ENCODE assay signal across 5 fruit fly cellular contexts in genomic region chr2L:9564527-9564926, dm6.
A peak's percentile ranks its signal among the peaks of the same experiment; 100 is the strongest.
TF ChIP-seq lines count a peak whose summit lies in the region.

No protein-coding gene starts in this region.

- no peak for TF ChIP-seq CTCF in whole organism, embryonic (GFP tag; optimal IDR thresholded peaks at IDR 0.05; lab: Kevin White, UChicago)

TF ChIP-seq in whole organism, adult, 20 proteins besides CTCF, POLR2A, EP300 and RAD21:
- TF ChIP-seq CG12768 (GFP tag; optimal IDR thresholded peaks at IDR 0.05; lab: Kevin White, UChicago) (peak; percentile 25), CG33017 (tag; optimal IDR thresholded peaks at IDR 0.05; lab: Kevin White, UChicago) (peak; percentile 9), cnc (optimal IDR thresholded peaks at IDR 0.05; lab: Kevin White, UChicago) (no peak), Clk (GFP tag; optimal IDR thresholded peaks at IDR 0.05; lab: Kevin White, UChicago) (no peak), CG7045 (GFP tag; optimal IDR thresholded peaks at IDR 0.05; lab: Kevin White, UChicago) (peak; percentile 47), CG7101 (tag; optimal IDR thresholded peaks at IDR 0.05; lab: Kevin White, UChicago) (peak; percentile 2)

TF ChIP-seq in whole organism, embryonic, 481 proteins besides CTCF, POLR2A, EP300 and RAD21 (continues in another document):
- TF ChIP-seq CG10543 (GFP tag; optimal IDR thresholded peaks at IDR 0.05; lab: Kevin White, UChicago) (peak; percentile 16), sug (tag; optimal IDR thresholded peaks at IDR 0.05; lab: Kevin White, UChicago) (peak; percentile 41), Camta (GFP tag; optimal IDR thresholded peaks at IDR 0.05; lab: Kevin White, UChicago) (no peak), Aef1 (GFP tag; IDR thresholded peaks at IDR 0.05; lab: Robert Waterston, UW) (peak; percentile 57; the same call in 2 of the 3 replicates), Nf-YC (tag; optimal IDR thresholded peaks at IDR 0.05; lab: Kevin White, UChicago) (peak; percentile 26), HLH4C (GFP tag; IDR thresholded peaks at IDR 0.05; lab: Robert Waterston, UW; ENCODE audit: partially characterized antibody) (no peak), wdn (GFP tag; IDR thresholded peaks at IDR 0.05; lab: Robert Waterston, UW) (0 out of 2 replicates have a peak, but pooled peaks have one; percentile 18), so (GFP tag; IDR thresholded peaks at IDR 0.05; lab: Robert Waterston, UW) (0 out of 3 replicates have a peak, but pooled peaks have one; percentile 29), Myb (GFP tag; optimal IDR thresholded peaks at IDR 0.05; lab: Kevin White, UChicago) (no peak), Asciz (GFP tag; optimal IDR thresholded peaks at IDR 0.05; lab: Kevin White, UChicago) (peak; percentile 24), CG11085 (GFP tag; IDR thresholded peaks at IDR 0.05; lab: Robert Waterston, UW) (no peak), CG3407 (GFP tag; optimal IDR thresholded peaks at IDR 0.05; lab: Kevin White, UChicago) (no peak), fd102C (GFP tag; optimal IDR thresholded peaks at IDR 0.05; lab: Kevin White, UChicago) (no peak), CG30431 (GFP tag; optimal IDR thresholded peaks at IDR 0.05; lab: Kevin White, UChicago) (no peak), tna (GFP tag; IDR thresholded peaks at IDR 0.05; lab: Robert Waterston, UW; ENCODE audit: partially characterized antibody) (no peak), fu2 (GFP tag; optimal IDR thresholded peaks at IDR 0.05; lab: Kevin White, UChicago) (no peak), D19B (GFP tag; optimal IDR thresholded peaks at IDR 0.05; lab: Kevin White, UChicago) (no peak), HLH54F (GFP tag; optimal IDR thresholded peaks at IDR 0.05; lab: Kevin White, UChicago) (no peak), CG1603 (tag; optimal IDR thresholded peaks at IDR 0.05; lab: Kevin White, UChicago) (no peak), Tbp (GFP tag; optimal IDR thresholded peaks at IDR 0.05; lab: Kevin White, UChicago) (no peak), ken (GFP tag; IDR thresholded peaks at IDR 0.05; lab: Robert Waterston, UW) (no peak)

TF ChIP-seq in whole organism, prepupa, 60 proteins besides CTCF, POLR2A, EP300 and RAD21 (continues in another document):
- peak; percentile 32 for TF ChIP-seq acj6 (GFP tag; optimal IDR thresholded peaks at IDR 0.05; lab: Kevin White, UChicago)
- no peak for TF ChIP-seq CG1621 (tag; optimal IDR thresholded peaks at IDR 0.05; lab: Kevin White, UChicago)
- TF ChIP-seq CG11762 (GFP tag; optimal IDR thresholded peaks at IDR 0.05; lab: Kevin White, UChicago; ENCODE audit: insufficient read depth) = peak; percentile 13
- TF ChIP-seq salr (GFP tag; optimal IDR thresholded peaks at IDR 0.05; lab: Kevin White, UChicago) = peak in 1 of 2 experiments; percentile 62
- no peak for TF ChIP-seq fkh (GFP tag; optimal IDR thresholded peaks at IDR 0.05; lab: Kevin White, UChicago)
- TF ChIP-seq fd59A (GFP tag; optimal IDR thresholded peaks at IDR 0.05; lab: Kevin White, UChicago) = no peak
- peak; percentile 8 for TF ChIP-seq lz (GFP tag; optimal IDR thresholded peaks at IDR 0.05; lab: Kevin White, UChicago)
- TF ChIP-seq dsx (GFP tag; optimal IDR thresholded peaks at IDR 0.05; lab: Kevin White, UChicago; ENCODE audit: poor library complexity, severe bottlenecking) = no peak
- TF ChIP-seq fd85E (GFP tag; optimal IDR thresholded peaks at IDR 0.05; lab: Kevin White, UChicago) = no peak
- no peak for TF ChIP-seq Sox14 (GFP tag; optimal IDR thresholded peaks at IDR 0.05; lab: Kevin White, UChicago)
- TF ChIP-seq dac (GFP tag; optimal IDR thresholded peaks at IDR 0.05; lab: Kevin White, UChicago) = peak; percentile 27
- TF ChIP-seq OdsH (GFP tag; optimal IDR thresholded peaks at IDR 0.05; lab: Kevin White, UChicago) = no peak
- no peak for TF ChIP-seq Blimp-1 (GFP tag; optimal IDR thresholded peaks at IDR 0.05; lab: Kevin White, UChicago)
- peak; percentile 31 for TF ChIP-seq net (GFP tag; optimal IDR thresholded peaks at IDR 0.05; lab: Kevin White, UChicago)
- peak; percentile 85 for TF ChIP-seq CG15336 (GFP tag; IDR thresholded peaks at IDR 0.05; lab: Robert Waterston, UW)
- no peak for TF ChIP-seq CG6792 (GFP tag; optimal IDR thresholded peaks at IDR 0.05; lab: Kevin White, UChicago)
- peak; percentile 1 for TF ChIP-seq spab (GFP tag; optimal IDR thresholded peaks at IDR 0.05; lab: Kevin White, UChicago)
- TF ChIP-seq CG11294 (GFP tag; IDR thresholded peaks at IDR 0.05; lab: Robert Waterston, UW) = peak; percentile 54; the same call in 1 of the 2 replicates
- peak; percentile 68 for TF ChIP-seq Lpt (GFP tag; optimal IDR thresholded peaks at IDR 0.05; lab: Kevin White, UChicago)
- peak; percentile 52; the same call in 2 of the 3 replicates for TF ChIP-seq eg (GFP tag; IDR thresholded peaks at IDR 0.05; lab: Robert Waterston, UW)
- TF ChIP-seq CG4318 (GFP tag; optimal IDR thresholded peaks at IDR 0.05; lab: Kevin White, UChicago) = peak; percentile 64

TF ChIP-seq in whole organism, pupa, 21 proteins besides CTCF, POLR2A, EP300 and RAD21:
- peak; percentile 76 for TF ChIP-seq CG8301 (tag; optimal IDR thresholded peaks at IDR 0.05; lab: Kevin White, UChicago)
- no peak for TF ChIP-seq CG17806 (tag; optimal IDR thresholded peaks at IDR 0.05; lab: Kevin White, UChicago)
- peak; percentile 48 for TF ChIP-seq CG9948 (tag; optimal IDR thresholded peaks at IDR 0.05; lab: Kevin White, UChicago)
- peak; percentile 70 for TF ChIP-seq CG32121 (GFP tag; IDR thresholded peaks at IDR 0.05; lab: Robert Waterston, UW)
- TF ChIP-seq CG10348 (GFP tag; IDR thresholded peaks at IDR 0.05; lab: Robert Waterston, UW) = peak; percentile 30; the same call in 1 of the 2 replicates
- no peak for TF ChIP-seq CG12605 (GFP tag; IDR thresholded peaks at IDR 0.05; lab: Robert Waterston, UW)
- TF ChIP-seq CG15710 (tag; optimal IDR thresholded peaks at IDR 0.05; lab: Kevin White, UChicago) = peak; percentile 44
- TF ChIP-seq D1 (tag; optimal IDR thresholded peaks at IDR 0.05; lab: Kevin White, UChicago) = no peak
- no peak for TF ChIP-seq Pif1B (GFP tag; optimal IDR thresholded peaks at IDR 0.05; lab: Kevin White, UChicago)
- peak; percentile 40 for TF ChIP-seq Pif1A (GFP tag; optimal IDR thresholded peaks at IDR 0.05; lab: Kevin White, UChicago)
- no peak for TF ChIP-seq rn (GFP tag; IDR thresholded peaks at IDR 0.05; lab: Robert Waterston, UW)
- TF ChIP-seq Snoo (tag; optimal IDR thresholded peaks at IDR 0.05; lab: Kevin White, UChicago) = no peak
- peak; percentile 85 for TF ChIP-seq CG14655 (GFP tag; optimal IDR thresholded peaks at IDR 0.05; lab: Kevin White, UChicago)
- TF ChIP-seq CG13204 (GFP tag; optimal IDR thresholded peaks at IDR 0.05; lab: Kevin White, UChicago) = no peak
- TF ChIP-seq CG4496 (GFP tag; IDR thresholded peaks at IDR 0.05; lab: Robert Waterston, UW) = peak; percentile 60; the same call in 2 of the 3 replicates
- TF ChIP-seq gl (tag; optimal IDR thresholded peaks at IDR 0.05; lab: Kevin White, UChicago) = no peak
- TF ChIP-seq CG8159 (tag; optimal IDR thresholded peaks at IDR 0.05; lab: Kevin White, UChicago) = peak; percentile 41
- no peak for TF ChIP-seq CG34367 (tag; optimal IDR thresholded peaks at IDR 0.05; lab: Kevin White, UChicago)
- TF ChIP-seq fd96Ca (GFP tag; IDR thresholded peaks at IDR 0.05; lab: Robert Waterston, UW) = peak; percentile 53; the same call in 1 of the 3 replicates
- peak; percentile 55 for TF ChIP-seq Ets98B (GFP tag; IDR thresholded peaks at IDR 0.05; lab: Robert Waterston, UW)
- no peak for TF ChIP-seq EcR (GFP tag; optimal IDR thresholded peaks at IDR 0.05; lab: Kevin White, UChicago)

TF ChIP-seq in whole organism, wandering third instar larva, 38 proteins besides CTCF, POLR2A, EP300 and RAD21:
- TF ChIP-seq Hnf4 (GFP tag; optimal IDR thresholded peaks at IDR 0.05; lab: Kevin White, UChicago) (no peak), ey (GFP tag; optimal IDR thresholded peaks at IDR 0.05; lab: Kevin White, UChicago) (peak; percentile 19), sage (GFP tag; optimal IDR thresholded peaks at IDR 0.05; lab: Kevin White, UChicago) (no peak), HLH106 (tag; optimal IDR thresholded peaks at IDR 0.05; lab: Kevin White, UChicago) (peak; percentile 48), Vsx2 (GFP tag; optimal IDR thresholded peaks at IDR 0.05; lab: Kevin White, UChicago; ENCODE audit: partially characterized antibody) (no peak), h (GFP tag; optimal IDR thresholded peaks at IDR 0.05; lab: Kevin White, UChicago) (peak; percentile 40), lola (GFP tag; optimal IDR thresholded peaks at IDR 0.05; lab: Kevin White, UChicago) (no peak), foxo (GFP tag; optimal IDR thresholded peaks at IDR 0.05; lab: Kevin White, UChicago) (peak in 1 of 2 experiments; percentile 43), rgr (GFP tag; optimal IDR thresholded peaks at IDR 0.05; lab: Kevin White, UChicago) (peak; percentile 31), sv (GFP tag; optimal IDR thresholded peaks at IDR 0.05; lab: Kevin White, UChicago) (peak; percentile 8), Rel (GFP tag; optimal IDR thresholded peaks at IDR 0.05; lab: Kevin White, UChicago) (no peak), Rel (tag; optimal IDR thresholded peaks at IDR 0.05; lab: Kevin White, UChicago) (no peak), psq (GFP tag; optimal IDR thresholded peaks at IDR 0.05; lab: Kevin White, UChicago) (peak; percentile 1)
